Fruit fly (Drosophila melanogaster): ENCODE data around the gene eIF2Bepsilon.
A peak's percentile ranks its signal among the peaks of the same experiment; 100 is the strongest.

DNA sequence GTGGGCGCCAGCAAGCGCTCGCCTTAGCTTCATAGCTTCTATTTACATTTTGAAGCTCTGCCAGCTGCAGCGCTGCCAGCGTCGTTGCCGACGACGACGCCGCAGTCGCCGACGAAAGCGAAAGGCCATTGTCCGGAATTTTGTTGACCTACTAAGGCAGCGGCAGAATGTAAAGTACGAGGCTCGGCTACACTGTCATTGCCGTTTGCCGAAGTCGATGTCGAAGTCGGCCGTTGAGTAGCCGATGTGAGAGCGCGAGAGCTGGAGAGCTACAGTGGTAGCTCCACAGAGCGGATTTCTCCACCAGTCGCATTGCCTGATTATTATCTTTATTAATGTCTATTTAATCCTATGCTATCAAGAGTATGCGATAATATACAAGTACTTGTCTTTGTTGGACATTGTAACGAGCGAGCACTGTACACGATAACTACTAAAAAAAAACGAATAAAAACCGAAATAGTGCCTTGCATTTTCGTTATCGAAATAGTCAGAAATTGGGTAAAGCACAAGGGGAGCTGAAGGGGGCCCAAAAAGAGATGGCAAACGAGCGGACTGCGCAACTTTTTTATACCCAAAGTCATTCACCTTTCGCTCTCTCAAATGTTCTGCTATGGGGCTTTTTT is 41.0 kb upstream of the eIF2Bepsilon start:
- TF ChIP-seq rgr (GFP tag; optimal IDR thresholded peaks at IDR 0.05): peak; percentile 76
- peak; percentile 86 for TF ChIP-seq fru (GFP tag; optimal IDR thresholded peaks at IDR 0.05)
- TF ChIP-seq Rel (GFP tag; optimal IDR thresholded peaks at IDR 0.05): no peak
- peak; percentile 40 for TF ChIP-seq Rel (tag; optimal IDR thresholded peaks at IDR 0.05)
- TF ChIP-seq Hr83 (GFP tag; optimal IDR thresholded peaks at IDR 0.05; ENCODE audit: poor library complexity, severe bottlenecking): peak; percentile 7
- no peak for TF ChIP-seq dl (GFP tag; optimal IDR thresholded peaks at IDR 0.05; ENCODE audit: insufficient read depth in 1 of 2, partially characterized antibody in 2 of 2)
- peak; percentile 73 for TF ChIP-seq OdsH (GFP tag; optimal IDR thresholded peaks at IDR 0.05)
- peak; percentile 84 for TF ChIP-seq ey (GFP tag; optimal IDR thresholded peaks at IDR 0.05)
- peak; percentile 75 for TF ChIP-seq psq (GFP tag; optimal IDR thresholded peaks at IDR 0.05)
- TF ChIP-seq N (GFP tag; optimal IDR thresholded peaks at IDR 0.05): no peak
- no peak for TF ChIP-seq jim (GFP tag; optimal IDR thresholded peaks at IDR 0.05)
- no peak for TF ChIP-seq lola (GFP tag; optimal IDR thresholded peaks at IDR 0.05)

Measured in whole organism, wandering third instar larva.